Worm (Caenorhabditis elegans): ENCODE data around the gene asm-1.

- TF ChIP-seq dpff-1 (tag; optimal IDR thresholded peaks at IDR 0.05) (no peak), F10E7.11 (tag; optimal IDR thresholded peaks at IDR 0.05) (no peak), B0035.1 (tag; optimal IDR thresholded peaks at IDR 0.05) (no peak), him-1 (tag; optimal IDR thresholded peaks at IDR 0.05) (no peak), attf-5 (GFP tag; optimal IDR thresholded peaks at IDR 0.05) (peak; percentile 21), F23B12.7 (tag; optimal IDR thresholded peaks at IDR 0.05; ENCODE audit: insufficient read depth) (no peak), ama-1 (optimal IDR thresholded peaks at IDR 0.05) (no peak), ama-1 (GFP tag; optimal IDR thresholded peaks at IDR 0.05) (no peak), F39B2.1 (GFP tag; IDR thresholded peaks at IDR 0.05) (no peak), F52B5.7 (tag; optimal IDR thresholded peaks at IDR 0.05) (no peak)
Observed at ce11 chrII:6891838-6892237, 18.0 kb upstream of the asm-1 start.

All from whole organism, young adult.